Fruit fly (Drosophila melanogaster) whole organism, embryonic: ENCODE data around the gene SdhC.

Experiments used
- Aef1 ChIP-seq: fragments of 200-800 bp; sonication (Bioruptor generic); IDR thresholded peaks from 3 replicates; pipeline ENCODE4 v1.3.6; 2022; ENCODE audit warnings: missing biosample characterization, missing genetic modification characterization
- Antp ChIP-seq: fragments of 200-800 bp; sonication (Bioruptor generic); optimal IDR thresholded peaks from 3 replicates; lab custom pipeline; 2016; ENCODE audit warnings: missing biosample characterization, missing genetic modification characterization
- Atf3 ChIP-seq: fragments of 200-800 bp; sonication (Bioruptor generic); optimal IDR thresholded peaks from 3 replicates; lab custom pipeline; 2016; ENCODE audit warnings: missing biosample characterization, missing genetic modification characterization
- B-H2 ChIP-seq: fragments of 200-800 bp; sonication (Bioruptor generic); optimal IDR thresholded peaks from 2 replicates; lab custom pipeline; 2018; ENCODE audit warnings: missing biosample characterization, mild to moderate bottlenecking, missing genetic modification characterization
- CG10274 ChIP-seq: fragments of 200-800 bp; sonication (Bioruptor generic); optimal IDR thresholded peaks from 3 replicates; lab custom pipeline; 2017; ENCODE audit warnings: missing biosample characterization, mild to moderate bottlenecking, missing genetic modification characterization
- CG11247 ChIP-seq: fragments of 200-800 bp; sonication (Bioruptor generic); IDR thresholded peaks from 2 replicates; pipeline ENCODE4 v1.3.6; 2022; ENCODE audit warnings: missing biosample characterization, missing genetic modification characterization
- CG11504 ChIP-seq: fragments of 200-800 bp; sonication (Bioruptor generic); optimal IDR thresholded peaks from 3 replicates; lab custom pipeline; 2019; ENCODE audit warnings: missing biosample characterization, mild to moderate bottlenecking, missing genetic modification characterization, moderate library complexity
- CG11723 ChIP-seq: fragments of 200-800 bp; sonication (Bioruptor generic); optimal IDR thresholded peaks from 2 replicates; lab custom pipeline; 2017; ENCODE audit warnings: missing biosample characterization, mild to moderate bottlenecking, missing genetic modification characterization
- CG12071 ChIP-seq: fragments of 200-800 bp; sonication (Bioruptor generic); optimal IDR thresholded peaks from 3 replicates; lab custom pipeline; 2018; ENCODE audit warnings: missing biosample characterization, mild to moderate bottlenecking, missing genetic modification characterization
- CG12299 ChIP-seq: fragments of 200-800 bp; sonication (Bioruptor generic); optimal IDR thresholded peaks from 2 replicates; lab custom pipeline; 2018; ENCODE audit warnings: missing biosample characterization, mild to moderate bottlenecking, missing genetic modification characterization
- CG13624 ChIP-seq: fragments of 200-800 bp; sonication (Bioruptor generic); optimal IDR thresholded peaks from 2 replicates; lab custom pipeline; 2016; ENCODE audit warnings: missing biosample characterization, missing genetic modification characterization
- CG16863 ChIP-seq: fragments of 200-800 bp; sonication (Bioruptor generic); optimal IDR thresholded peaks from 3 replicates; lab custom pipeline; 2016; ENCODE audit warnings: missing biosample characterization, missing genetic modification characterization
- CG17186 ChIP-seq: fragments of 200-800 bp; sonication (Bioruptor generic); optimal IDR thresholded peaks from 3 replicates; lab custom pipeline; 2017; ENCODE audit warnings: missing biosample characterization, missing genetic modification reagents, missing genetic modification characterization
- CG18599 ChIP-seq: fragments of 200-800 bp; sonication (Bioruptor generic); optimal IDR thresholded peaks from 3 replicates; lab custom pipeline; 2017; ENCODE audit warnings: missing biosample characterization, missing genetic modification characterization, mild to moderate bottlenecking, moderate library complexity, missing genetic modification reagents
- CG18619 ChIP-seq: fragments of 200-800 bp; sonication (Bioruptor generic); optimal IDR thresholded peaks from 3 replicates; lab custom pipeline; 2017; ENCODE audit warnings: missing biosample characterization, mild to moderate bottlenecking, missing genetic modification characterization
- CG18764 ChIP-seq: fragments of 200-800 bp; sonication (Bioruptor generic); optimal IDR thresholded peaks from 3 replicates; lab custom pipeline; 2016; ENCODE audit warnings: missing biosample characterization, missing genetic modification characterization
- CG2678 ChIP-seq: fragments of 200-800 bp; sonication (Bioruptor generic); optimal IDR thresholded peaks from 3 replicates; lab custom pipeline; 2019; ENCODE audit warnings: missing biosample characterization, mild to moderate bottlenecking, missing genetic modification characterization, moderate library complexity
- CG2712 ChIP-seq: fragments of 200-800 bp; optimal IDR thresholded peaks from 3 replicates; lab custom pipeline; 2019; ENCODE audit warnings: missing biosample characterization, mild to moderate bottlenecking, missing genetic modification characterization, moderate library complexity
- CG2875 ChIP-seq: fragments of 200-800 bp; sonication (Bioruptor generic); optimal IDR thresholded peaks from 2 replicates; lab custom pipeline; 2017; ENCODE audit warnings: missing biosample characterization, mild to moderate bottlenecking, missing genetic modification characterization, missing genetic modification reagents
- CG2889 ChIP-seq: fragments of 200-800 bp; sonication (Bioruptor generic); IDR thresholded peaks from 3 replicates; pipeline ENCODE4 v1.3.6; 2022; ENCODE audit warnings: missing biosample characterization, missing genetic modification characterization
- CG3281 ChIP-seq: fragments of 200-800 bp; sonication (Bioruptor generic); optimal IDR thresholded peaks from 3 replicates; lab custom pipeline; 2017; ENCODE audit warnings: missing biosample characterization, mild to moderate bottlenecking, missing genetic modification characterization
- CG33213 ChIP-seq: fragments of 200-800 bp; sonication (Bioruptor generic); optimal IDR thresholded peaks from 3 replicates; lab custom pipeline; 2016; ENCODE audit warnings: missing biosample characterization, missing genetic modification characterization
- CG34224 ChIP-seq: fragments of 200-800 bp; sonication (Bioruptor generic); IDR thresholded peaks from 3 replicates; pipeline ENCODE4 v1.3.6; 2022; ENCODE audit warnings: missing biosample characterization, missing genetic modification characterization; ENCODE audit not compliant: partially characterized antibody
- CG3995 ChIP-seq: fragments of 200-800 bp; sonication (Bioruptor generic); optimal IDR thresholded peaks from 3 replicates; lab custom pipeline; 2016; ENCODE audit warnings: missing biosample characterization, missing genetic modification characterization
- CG6272 ChIP-seq: fragments of 200-800 bp; sonication (Bioruptor generic); IDR thresholded peaks from 2 replicates; pipeline ENCODE4 v1.3.6; 2022; ENCODE audit warnings: missing biosample characterization, missing genetic modification characterization
- CG7372 ChIP-seq: fragments of 200-800 bp; sonication (Bioruptor generic); IDR thresholded peaks from 2 replicates; pipeline ENCODE4 v1.3.6; 2022; ENCODE audit warnings: missing biosample characterization, missing genetic modification characterization
- Drgx ChIP-seq: fragments of 200-800 bp; sonication (Bioruptor generic); IDR thresholded peaks from 2 replicates; pipeline ENCODE4 v1.3.6; 2022; ENCODE audit warnings: missing biosample characterization, missing genetic modification characterization
- Ets65A ChIP-seq: fragments of 200-800 bp; sonication (Bioruptor generic); peaks from one replicate; lab custom pipeline; 2016; ENCODE audit warnings: missing biosample characterization, missing genetic modification characterization
- Fer3 ChIP-seq: fragments of 200-800 bp; sonication (Bioruptor generic); optimal IDR thresholded peaks from 2 replicates; lab custom pipeline; 2018; ENCODE audit warnings: missing biosample characterization, mild to moderate bottlenecking, missing genetic modification characterization, moderate library complexity
- MBD-R2 ChIP-seq: fragments of 200-800 bp; sonication (Bioruptor generic); IDR thresholded peaks from 2 replicates; pipeline ENCODE4 v1.3.6; 2022; ENCODE audit warnings: missing biosample characterization, missing genetic modification characterization
- NC2α ChIP-seq: fragments of 200-800 bp; sonication (Bioruptor generic); optimal IDR thresholded peaks from 2 replicates; lab custom pipeline; 2016; ENCODE audit warnings: missing biosample characterization, missing genetic modification characterization
- Nf-YA ChIP-seq: fragments of 200-800 bp; sonication (Bioruptor generic); IDR thresholded peaks from 2 replicates; pipeline ENCODE4 v1.3.6; 2022; ENCODE audit warnings: missing biosample characterization, missing genetic modification characterization
- Scr ChIP-seq: fragments of 200-800 bp; sonication (Bioruptor generic); IDR thresholded peaks from 2 replicates; pipeline ENCODE4 v1.3.6; 2022; ENCODE audit warnings: missing biosample characterization, missing genetic modification characterization; ENCODE audit not compliant: partially characterized antibody
- Sox102F ChIP-seq: fragments of 200-800 bp; sonication (Bioruptor generic); optimal IDR thresholded peaks from 2 replicates; lab custom pipeline; 2018; ENCODE audit warnings: missing biosample characterization, mild to moderate bottlenecking, missing genetic modification characterization, moderate library complexity
- Sry-β ChIP-seq: fragments of 200-800 bp; sonication (Bioruptor generic); optimal IDR thresholded peaks from 2 replicates; lab custom pipeline; 2018; ENCODE audit warnings: missing biosample characterization, mild to moderate bottlenecking, missing genetic modification characterization, moderate library complexity
- ab ChIP-seq: fragments of 200-800 bp; sonication (Bioruptor generic); optimal IDR thresholded peaks from 2 replicates; lab custom pipeline; 2016; ENCODE audit warnings: missing biosample characterization, missing genetic modification characterization
- az2 ChIP-seq: fragments of 200-800 bp; sonication (Bioruptor generic); optimal IDR thresholded peaks from 3 replicates; lab custom pipeline; 2016; ENCODE audit warnings: missing biosample characterization, missing genetic modification characterization
- chm ChIP-seq: fragments of 200-800 bp; sonication (Bioruptor generic); IDR thresholded peaks from 2 replicates; pipeline ENCODE4 v1.3.6; 2022; ENCODE audit warnings: missing biosample characterization, missing genetic modification characterization
- croc ChIP-seq: fragments of 200-800 bp; sonication (Bioruptor generic); conservative IDR thresholded peaks from 3 replicates; pipeline ENCODE4 v1.3.6; 2022; ENCODE audit warnings: missing biosample characterization, missing genetic modification characterization
- eyg ChIP-seq: fragments of 200-800 bp; sonication (Bioruptor generic); optimal IDR thresholded peaks from 3 replicates; lab custom pipeline; 2016; ENCODE audit warnings: missing biosample characterization, missing genetic modification characterization
- fd3F ChIP-seq: fragments of 200-800 bp; sonication (Bioruptor generic); optimal IDR thresholded peaks from 2 replicates; lab custom pipeline; 2018; ENCODE audit warnings: missing biosample characterization, mild to moderate bottlenecking, missing genetic modification characterization, moderate library complexity
- gcm2 ChIP-seq: fragments of 200-800 bp; sonication (Bioruptor generic); optimal IDR thresholded peaks from 2 replicates; lab custom pipeline; 2016; ENCODE audit warnings: missing biosample characterization, missing genetic modification characterization
- hbn ChIP-seq: fragments of 200-800 bp; sonication (Bioruptor generic); IDR thresholded peaks from 2 replicates; pipeline ENCODE4 v1.3.6; 2022; ENCODE audit warnings: missing biosample characterization, missing genetic modification characterization; ENCODE audit not compliant: partially characterized antibody
- maf-S ChIP-seq: fragments of 200-800 bp; sonication (Bioruptor generic); optimal IDR thresholded peaks from 2 replicates; lab custom pipeline; 2016; ENCODE audit warnings: missing biosample characterization, missing genetic modification characterization
- nerfin-2 ChIP-seq: fragments of 200-800 bp; sonication (Bioruptor generic); IDR thresholded peaks from 2 replicates; pipeline ENCODE4 v1.3.6; 2022; ENCODE audit warnings: missing biosample characterization, missing genetic modification characterization; ENCODE audit not compliant: partially characterized antibody
- repo ChIP-seq: fragments of 200-800 bp; sonication (Bioruptor generic); optimal IDR thresholded peaks from 2 replicates; lab custom pipeline; 2016; ENCODE audit warnings: missing biosample characterization, missing genetic modification characterization
- scrt ChIP-seq: fragments of 200-800 bp; sonication (Bioruptor generic); optimal IDR thresholded peaks from 2 replicates; lab custom pipeline; 2018; ENCODE audit warnings: missing biosample characterization, mild to moderate bottlenecking, missing genetic modification characterization, moderate library complexity
- stwl ChIP-seq: fragments of 200-800 bp; sonication (Bioruptor generic); optimal IDR thresholded peaks from 3 replicates; lab custom pipeline; 2018; ENCODE audit warnings: missing biosample characterization, mild to moderate bottlenecking, missing genetic modification characterization, moderate library complexity
- trh ChIP-seq: fragments of 200-800 bp; sonication (Bioruptor generic); optimal IDR thresholded peaks from 2 replicates; lab custom pipeline; 2016; ENCODE audit warnings: missing biosample characterization, missing genetic modification characterization
- vnd ChIP-seq: fragments of 200-800 bp; sonication (Bioruptor generic); IDR thresholded peaks from 3 replicates; pipeline ENCODE4 v1.3.6; 2022; ENCODE audit warnings: missing biosample characterization, missing genetic modification characterization; ENCODE audit not compliant: partially characterized antibody
- vvl ChIP-seq: fragments of 200-800 bp; sonication (Bioruptor generic); IDR thresholded peaks from 2 replicates; pipeline ENCODE4 v1.3.6; 2022; ENCODE audit warnings: missing biosample characterization, missing genetic modification characterization

Gene SdhC

dm6 chr3R:11200885-11201421 lies 8.7 kb downstream of the SdhC start (continued):
- TF ChIP-seq CG2889 (GFP tag; lab: Robert Waterston, UW) (no peak), trh (no peak), NC2α (no peak), Sox102F (GFP tag; lab: Kevin White, UChicago) (peak; percentile 71), CG11723 (GFP tag; lab: Kevin White, UChicago) (no peak), Antp (GFP tag; lab: Kevin White, UChicago) (no peak), Fer3 (tag; lab: Kevin White, UChicago) (peak; percentile 63), repo (no peak), eyg (no peak), CG34224 (GFP tag; lab: Robert Waterston, UW) (no peak), croc (GFP tag; lab: Robert Waterston, UW) (no peak), CG3995 (peak; percentile 35), Scr (GFP tag; lab: Robert Waterston, UW) (no peak), CG18764 (GFP tag; lab: Kevin White, UChicago) (no peak), vvl (GFP tag; lab: Robert Waterston, UW) (peak; percentile 68), Nf-YA (GFP tag; lab: Robert Waterston, UW) (no peak), CG11247 (GFP tag; lab: Robert Waterston, UW) (peak; percentile 57), CG16863 (GFP tag; lab: Kevin White, UChicago) (no peak), vnd (GFP tag; lab: Robert Waterston, UW) (no peak), CG2678 (peak; percentile 78), CG12299 (tag; lab: Kevin White, UChicago) (no peak), scrt (peak; percentile 63), Ets65A (GFP tag; lab: Kevin White, UChicago) (no peak), CG7372 (GFP tag; lab: Robert Waterston, UW) (no peak), Drgx (peak; percentile 47), stwl (no peak), hbn (GFP tag; lab: Robert Waterston, UW) (no peak), CG17186 (GFP tag; lab: Kevin White, UChicago) (no peak), CG13624 (GFP tag; lab: Kevin White, UChicago) (no peak), CG6272 (GFP tag; lab: Robert Waterston, UW) (no peak), az2 (GFP tag; lab: Kevin White, UChicago) (peak; percentile 51), nerfin-2 (GFP tag; lab: Robert Waterston, UW) (no peak), Atf3 (GFP tag; lab: Kevin White, UChicago) (no peak), CG33213 (GFP tag; lab: Kevin White, UChicago) (no peak), ab (GFP tag; lab: Kevin White, UChicago) (no peak), CG2712 (tag; lab: Kevin White, UChicago) (peak; percentile 51), CG11504 (tag; lab: Kevin White, UChicago) (peak; percentile 76), maf-S (GFP tag; lab: Kevin White, UChicago) (no peak), CG18599 (GFP tag; lab: Kevin White, UChicago) (peak; percentile 82), fd3F (peak; percentile 15), CG18619 (peak; percentile 56), CG10274 (GFP tag; lab: Kevin White, UChicago) (peak; percentile 13), CG12071 (GFP tag; lab: Kevin White, UChicago) (no peak), B-H2 (GFP tag; lab: Kevin White, UChicago) (no peak), Aef1 (peak; percentile 52), CG3281 (GFP tag; lab: Kevin White, UChicago) (peak; percentile 63), Sry-β (GFP tag; lab: Kevin White, UChicago) (no peak), CG2875 (no peak), gcm2 (GFP tag; lab: Kevin White, UChicago) (no peak), chm (no peak), MBD-R2 (no peak)
